Worm (Caenorhabditis elegans): Measurements from ENCODE around the gene R02D5.24.

R02D5.24 gene

ce11 chrV:14542138-14542537 is 41.0 kb downstream of the R02D5.24 start:
- TF ChIP-seq B0019.2 (GFP tag; conservative IDR thresholded peaks at IDR 0.05) (no peak), nhr-80 (tag; optimal IDR thresholded peaks at IDR 0.05) (peak; percentile 42), lsl-1 (GFP tag; optimal IDR thresholded peaks at IDR 0.05) (no peak), madf-6 (GFP tag; IDR thresholded peaks at IDR 0.05) (no peak), lin-40 (tag; optimal IDR thresholded peaks at IDR 0.05) (no peak), dpff-1 (tag; optimal IDR thresholded peaks at IDR 0.05) (no peak)

ce11 chrV:14545816-14546283 is 44.7 kb downstream of the R02D5.24 start, which contains the start of gene rike-1:
Gene rike-1 (minus strand): TSS chrV:14545866.
- no peak for TF ChIP-seq akir-1 (GFP tag; optimal IDR thresholded peaks at IDR 0.05)
- 0 out of 2 replicates have a peak, but pooled peaks have one; percentile 8 for TF ChIP-seq rcor-1 (GFP tag; IDR thresholded peaks at IDR 0.05)
- peak; percentile 54; the same call in 1 of the 2 replicates for TF ChIP-seq ceh-91 (GFP tag; IDR thresholded peaks at IDR 0.05)
- TF ChIP-seq efl-1 (GFP tag; optimal IDR thresholded peaks at IDR 0.05), result peak; percentile 15
- TF ChIP-seq lin-35 (GFP tag; optimal IDR thresholded peaks at IDR 0.05), result no peak
- 0 out of 2 replicates have a peak, but pooled peaks have one; percentile 21 for TF ChIP-seq madf-8 (GFP tag; conservative IDR thresholded peaks at IDR 0.05)
- TF ChIP-seq K12H6.12 (tag; optimal IDR thresholded peaks at IDR 0.05), result no peak
- TF ChIP-seq Y53G8AR.9 (GFP tag; conservative IDR thresholded peaks at IDR 0.05), result no peak
- TF ChIP-seq dpl-1 (GFP tag; optimal IDR thresholded peaks at IDR 0.05), result peak; percentile 9
- peak in 1 of 2 experiments; percentile 9 for TF ChIP-seq let-607 (tag; optimal IDR thresholded peaks at IDR 0.05)
- peak; percentile 34 for TF ChIP-seq lsl-1 (GFP tag; optimal IDR thresholded peaks at IDR 0.05)
- TF ChIP-seq madf-6 (GFP tag; IDR thresholded peaks at IDR 0.05), result peak; percentile 49; the same call in 1 of the 2 replicates
- no peak for TF ChIP-seq ekl-4 (GFP tag; IDR thresholded peaks at IDR 0.05)

ce11 chrV:14546569-14546968 is 45.4 kb downstream of the R02D5.24 start, which contains the start of gene C53A5.13:
Gene C53A5.13 (plus strand): TSS chrV:14546869.
- TF ChIP-seq ztf-25 (GFP tag; IDR thresholded peaks at IDR 0.05), result no peak
- no peak for TF ChIP-seq madf-3 (GFP tag; IDR thresholded peaks at IDR 0.05)
- TF ChIP-seq B0336.3 (GFP tag; IDR thresholded peaks at IDR 0.05), result no peak
- TF ChIP-seq nhr-120 (GFP tag; IDR thresholded peaks at IDR 0.05), result no peak
- TF ChIP-seq nfya-2 (GFP tag; IDR thresholded peaks at IDR 0.05), result no peak
- TF ChIP-seq egl-44 (GFP tag; IDR thresholded peaks at IDR 0.05), result no peak
- TF ChIP-seq hlh-26 (GFP tag; conservative IDR thresholded peaks at IDR 0.05), result no peak
- TF ChIP-seq attf-6 (GFP tag; IDR thresholded peaks at IDR 0.05), result no peak
- TF ChIP-seq K11D2.4 (GFP tag; IDR thresholded peaks at IDR 0.05), result no peak
- no peak for TF ChIP-seq lag-1 (GFP tag; IDR thresholded peaks at IDR 0.05)
- TF ChIP-seq mcd-1 (GFP tag; IDR thresholded peaks at IDR 0.05), result no peak
- TF ChIP-seq ccch-3 (GFP tag; optimal IDR thresholded peaks at IDR 0.05), result no peak

- TF ChIP-seq sea-2 (GFP tag; IDR thresholded peaks at IDR 0.05) (no peak), Y67H2A.10 (GFP tag; conservative IDR thresholded peaks at IDR 0.05) (no peak), F33H1.4 (GFP tag; IDR thresholded peaks at IDR 0.05) (no peak)
Measured at ce11 chrV:14548510-14548909, 47.4 kb downstream of the R02D5.24 start.
